Worm (Caenorhabditis elegans) whole organism, L2 larva: ENCODE measurements around the gene C08E8.4.

Experiments used
- Y55F3AM.14 ChIP-seq: fragments of 200-800 bp; sonication (Bioruptor generic); optimal IDR thresholded peaks from 2 replicates; lab custom pipeline; 2018; ENCODE audit warnings: mild to moderate bottlenecking, missing genetic modification characterization, missing compliant biosample characterization
- blmp-1 ChIP-seq: sonication (generic microtip); optimal IDR thresholded peaks from 2 replicates; lab custom pipeline; 2017; ENCODE audit warnings: missing genetic modification characterization, mild to moderate bottlenecking, missing compliant biosample characterization, antibody characterized with exemption, moderate library complexity; ENCODE audit not compliant: insufficient read depth
- ceh-16 ChIP-seq: fragments of 150-350 bp; optimal IDR thresholded peaks from 2 replicates; lab custom pipeline; 2014; ENCODE audit warnings: missing biosample characterization, missing genetic modification characterization
- elt-3 ChIP-seq: sonication (generic microtip); optimal IDR thresholded peaks from 2 replicates; lab custom pipeline; 2017; ENCODE audit warnings: missing biosample characterization, missing genetic modification characterization
- lin-13 ChIP-seq: fragments of 150-350 bp; optimal IDR thresholded peaks from 2 replicates; lab custom pipeline; 2014; ENCODE audit warnings: missing biosample characterization, missing genetic modification reagents, missing genetic modification characterization
- lsy-2 ChIP-seq, 2 experiments: fragments of 150-350 bp in 1 of 2; sonication (generic microtip) in 1 of 2; optimal IDR thresholded peaks; 2 replicates each; lab custom pipeline; 2014 to 2017; ENCODE audit warnings: missing biosample characterization in 2 of 2, missing genetic modification characterization in 2 of 2
- nhr-11 ChIP-seq: fragments of 150-350 bp; optimal IDR thresholded peaks from 2 replicates; lab custom pipeline; 2014; ENCODE audit warnings: missing biosample characterization, missing genetic modification characterization
- nhr-25 ChIP-seq: fragments of 150-350 bp; sonication (generic microtip); optimal IDR thresholded peaks from 3 replicates; lab custom pipeline; 2014; ENCODE audit warnings: missing biosample characterization, missing genetic modification characterization
- nhr-77 ChIP-seq: fragments of 150-350 bp; optimal IDR thresholded peaks from 2 replicates; lab custom pipeline; 2014; ENCODE audit warnings: missing biosample characterization, missing genetic modification characterization
- sma-9 ChIP-seq, 2 experiments: fragments of 150-350 bp in 1 of 2; sonication (generic microtip) in 1 of 2; optimal IDR thresholded peaks; 2 replicates each; lab custom pipeline; 2014 to 2016; ENCODE audit warnings: missing genetic modification characterization in 2 of 2, mild to moderate bottlenecking in 1 of 2, missing biosample characterization in 1 of 2, missing compliant biosample characterization in 1 of 2, missing genetic modification reagents in 1 of 2, moderate library complexity in 1 of 2
- snpc-4 ChIP-seq: fragments of 150-350 bp; optimal IDR thresholded peaks from 2 replicates; lab custom pipeline; 2014; ENCODE audit warnings: missing biosample characterization, missing genetic modification characterization
- unc-62 ChIP-seq: fragments of 150-350 bp; optimal IDR thresholded peaks from 2 replicates; lab custom pipeline; 2014; ENCODE audit warnings: missing biosample characterization, missing genetic modification reagents, missing genetic modification characterization
- ztf-11 ChIP-seq: sonication (generic microtip); optimal IDR thresholded peaks from 2 replicates; lab custom pipeline; 2017; ENCODE audit warnings: missing biosample characterization, missing genetic modification characterization
- ztf-4 ChIP-seq: fragments of 150-350 bp; optimal IDR thresholded peaks from 2 replicates; lab custom pipeline; 2014; ENCODE audit warnings: missing biosample characterization, missing genetic modification characterization

DNA sequence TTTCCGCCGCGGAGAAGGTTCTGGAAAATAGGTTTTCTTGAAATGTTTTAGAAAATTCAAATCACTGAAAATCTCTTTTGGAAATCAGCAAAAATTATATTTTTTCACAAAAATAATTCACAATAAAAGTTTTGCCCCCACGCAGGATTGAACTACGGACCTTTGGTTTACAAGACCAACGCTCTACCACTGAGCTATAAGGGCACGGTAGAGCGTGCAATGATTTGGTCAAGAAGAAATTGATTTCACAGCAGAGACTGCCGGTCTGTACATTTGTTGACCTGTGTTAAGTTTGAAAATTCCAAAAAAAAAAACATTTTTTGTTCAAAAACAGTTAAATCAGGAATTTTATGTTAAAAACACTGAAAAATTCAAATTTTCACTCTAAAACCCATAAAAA lies 40.7 kb downstream of the C08E8.4 start:
- no peak for TF ChIP-seq snpc-4 (tag; lab: Kevin White, UChicago)
- TF ChIP-seq Y55F3AM.14 = no peak
- no peak for TF ChIP-seq nhr-77
- TF ChIP-seq elt-3 (tag; lab: Kevin White, UChicago) = no peak
- no peak for TF ChIP-seq sma-9 (GFP tag; optimal IDR thresholded peaks at IDR 0.05; lab: Kevin White, UChicago)
- TF ChIP-seq sma-9 (tag; optimal IDR thresholded peaks at IDR 0.05; lab: Kevin White, UChicago) = no peak
- no peak for TF ChIP-seq lin-13
- TF ChIP-seq unc-62 (GFP tag; lab: Kevin White, UChicago) = no peak
- no peak for TF ChIP-seq lsy-2 (tag; optimal IDR thresholded peaks at IDR 0.05; lab: Kevin White, UChicago)
- no peak for TF ChIP-seq nhr-25
- no peak for TF ChIP-seq ztf-11
- no peak for TF ChIP-seq blmp-1
- TF ChIP-seq ztf-4 (tag; lab: Kevin White, UChicago) = no peak
- TF ChIP-seq nhr-11 (tag; lab: Kevin White, UChicago) = no peak
- TF ChIP-seq ceh-16 (tag; lab: Kevin White, UChicago) = no peak
